Worm (Caenorhabditis elegans) whole organism, L4 larva: ENCODE results near the gene R160.4.

Source experiments
- sdz-12 ChIP-seq: fragments of 200-800 bp; sonication (Bioruptor generic); optimal IDR thresholded peaks from 2 replicates; lab custom pipeline; 2018; ENCODE audit warnings: mild to moderate bottlenecking, missing genetic modification characterization, missing compliant biosample characterization
- zip-2 ChIP-seq: fragments of 150-350 bp; optimal IDR thresholded peaks from 2 replicates; lab custom pipeline; 2014; ENCODE audit warnings: missing biosample characterization, missing genetic modification characterization
- ztf-11 ChIP-seq: fragments of 150-350 bp; optimal IDR thresholded peaks from 2 replicates; lab custom pipeline; 2014; ENCODE audit warnings: missing biosample characterization, missing genetic modification characterization

DNA sequence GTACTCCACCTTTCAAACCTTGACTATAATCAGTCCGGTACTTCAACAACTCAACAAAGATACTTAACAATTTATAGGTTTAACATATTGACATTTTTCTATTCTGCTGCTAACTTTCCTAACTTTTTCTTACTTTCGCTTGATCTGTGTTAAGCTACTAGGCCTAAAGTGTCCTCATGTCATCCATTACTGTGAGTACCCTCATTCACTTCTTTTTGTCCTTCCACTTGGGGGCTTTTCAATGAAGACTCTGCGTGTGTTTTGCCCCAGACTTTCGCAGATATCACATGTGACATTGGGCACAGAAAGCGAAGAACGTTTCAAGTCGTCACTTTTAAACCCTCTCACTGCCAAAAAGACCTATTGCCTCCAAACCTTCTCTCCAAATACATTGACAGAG lies 36.0 kb upstream of the R160.4 start:
- no peak for TF ChIP-seq sdz-12
- no peak for TF ChIP-seq ztf-11 (tag; lab: Kevin White, UChicago)
- no peak for TF ChIP-seq zip-2 (tag; lab: Kevin White, UChicago)
